Fruit fly (Drosophila melanogaster) whole organism, embryonic: ENCODE measurements around the gene Alh.
A peak's percentile ranks its signal among the peaks of the same experiment; 100 is the strongest.

ENCODE experiments used
- CG10147 ChIP-seq: fragments of 200-800 bp; sonication (Bioruptor generic); optimal IDR thresholded peaks from 2 replicates; lab custom pipeline; 2019; ENCODE audit warnings: missing biosample characterization, mild to moderate bottlenecking, missing genetic modification characterization, moderate library complexity
- CG11093 ChIP-seq: fragments of 200-800 bp; sonication (Bioruptor generic); IDR thresholded peaks from 3 replicates; pipeline ENCODE4 v1.3.6; 2022; ENCODE audit warnings: missing biosample characterization, missing genetic modification characterization
- CG11723 ChIP-seq: fragments of 200-800 bp; sonication (Bioruptor generic); optimal IDR thresholded peaks from 2 replicates; lab custom pipeline; 2017; ENCODE audit warnings: missing biosample characterization, mild to moderate bottlenecking, missing genetic modification characterization
- CG12104 ChIP-seq: fragments of 200-800 bp; sonication (Bioruptor generic); optimal IDR thresholded peaks from 3 replicates; lab custom pipeline; 2016; ENCODE audit warnings: missing biosample characterization, missing genetic modification characterization
- CG12236 ChIP-seq: fragments of 200-800 bp; sonication (Bioruptor generic); optimal IDR thresholded peaks from 2 replicates; lab custom pipeline; 2016; ENCODE audit warnings: missing biosample characterization, missing genetic modification characterization
- CG14667 ChIP-seq: fragments of 200-800 bp; sonication (Bioruptor generic); IDR thresholded peaks from 2 replicates; pipeline ENCODE4 v1.3.6; 2022; ENCODE audit warnings: missing biosample characterization, missing genetic modification characterization
- CG14710 ChIP-seq: fragments of 200-800 bp; sonication (Bioruptor generic); optimal IDR thresholded peaks from 3 replicates; lab custom pipeline; 2019; ENCODE audit warnings: missing biosample characterization, mild to moderate bottlenecking, missing genetic modification characterization, moderate library complexity
- CG14965 ChIP-seq: fragments of 200-800 bp; sonication (Bioruptor generic); optimal IDR thresholded peaks from 2 replicates; lab custom pipeline; 2016; ENCODE audit warnings: missing biosample characterization, missing genetic modification characterization, borderline replicate concordance
- CG17829 ChIP-seq: fragments of 200-800 bp; optimal IDR thresholded peaks from 2 replicates; lab custom pipeline; 2019; ENCODE audit warnings: missing biosample characterization, mild to moderate bottlenecking, missing genetic modification characterization, moderate library complexity
- CG18599 ChIP-seq: fragments of 200-800 bp; sonication (Bioruptor generic); optimal IDR thresholded peaks from 3 replicates; lab custom pipeline; 2017; ENCODE audit warnings: missing biosample characterization, missing genetic modification characterization, mild to moderate bottlenecking, moderate library complexity, missing genetic modification reagents
- CG18764 ChIP-seq: fragments of 200-800 bp; sonication (Bioruptor generic); optimal IDR thresholded peaks from 3 replicates; lab custom pipeline; 2016; ENCODE audit warnings: missing biosample characterization, missing genetic modification characterization
- CG2120 ChIP-seq: fragments of 200-800 bp; sonication (Bioruptor generic); optimal IDR thresholded peaks from 3 replicates; lab custom pipeline; 2016; ENCODE audit warnings: missing biosample characterization, missing genetic modification characterization
- CG31388 ChIP-seq: fragments of 200-800 bp; sonication (Bioruptor generic); optimal IDR thresholded peaks from 2 replicates; lab custom pipeline; 2016; ENCODE audit warnings: missing biosample characterization, missing genetic modification characterization
- CG6654 ChIP-seq: fragments of 200-800 bp; sonication (Bioruptor generic); optimal IDR thresholded peaks from 2 replicates; lab custom pipeline; 2017; ENCODE audit warnings: missing biosample characterization, mild to moderate bottlenecking, missing genetic modification characterization
- CG8478 ChIP-seq: fragments of >200 bp; optimal IDR thresholded peaks from 2 replicates; lab custom pipeline; 2018
- CG9797 ChIP-seq: fragments of 200-800 bp; sonication (Bioruptor generic); optimal IDR thresholded peaks from 3 replicates; lab custom pipeline; 2018; ENCODE audit warnings: missing biosample characterization, mild to moderate bottlenecking, missing genetic modification characterization
- CG9817 ChIP-seq: fragments of 200-800 bp; sonication (Bioruptor generic); optimal IDR thresholded peaks from 2 replicates; lab custom pipeline; 2018; ENCODE audit warnings: missing biosample characterization, mild to moderate bottlenecking, missing genetic modification characterization, moderate library complexity
- Chrac-16 ChIP-seq: fragments of 200-800 bp; sonication (Bioruptor generic); optimal IDR thresholded peaks from 3 replicates; lab custom pipeline; 2016; ENCODE audit warnings: missing biosample characterization, missing genetic modification characterization
- Dfd ChIP-seq, 2 experiments: fragments of >200 bp; optimal IDR thresholded peaks; 2 replicates each; lab custom pipeline; 2017; ENCODE audit warnings: missing biosample characterization in 2 of 2, missing genetic modification characterization in 2 of 2
- Dp ChIP-seq: fragments of 200-800 bp; sonication (Bioruptor generic); optimal IDR thresholded peaks from 2 replicates; lab custom pipeline; 2018; ENCODE audit warnings: missing biosample characterization, mild to moderate bottlenecking, missing genetic modification characterization, moderate library complexity
- Dref ChIP-seq: fragments of 200-800 bp; sonication (Bioruptor generic); IDR thresholded peaks from 2 replicates; pipeline ENCODE4 v1.3.6; 2022; ENCODE audit warnings: missing biosample characterization, missing genetic modification characterization
- E2f2 ChIP-seq: fragments of 200-800 bp; sonication (Bioruptor generic); IDR thresholded peaks from 2 replicates; pipeline ENCODE4 v1.3.6; 2022; ENCODE audit warnings: missing biosample characterization, missing genetic modification characterization
- Ets65A ChIP-seq: fragments of 200-800 bp; sonication (Bioruptor generic); peaks from one replicate; lab custom pipeline; 2016; ENCODE audit warnings: missing biosample characterization, missing genetic modification characterization
- Gug ChIP-seq: fragments of 200-800 bp; sonication (Bioruptor generic); IDR thresholded peaks from 4 replicates; pipeline ENCODE4 v1.3.6; 2022; ENCODE audit warnings: missing biosample characterization, missing genetic modification characterization
- H2.0 ChIP-seq: fragments of 200-800 bp; sonication (Bioruptor generic); IDR thresholded peaks from 2 replicates; pipeline ENCODE4 v1.3.6; 2022; ENCODE audit warnings: missing biosample characterization, missing genetic modification characterization
- Lhr ChIP-seq: fragments of 200-800 bp; sonication (Bioruptor generic); optimal IDR thresholded peaks from 3 replicates; lab custom pipeline; 2017; ENCODE audit warnings: mild to moderate bottlenecking, missing biosample characterization, missing genetic modification reagents, missing genetic modification characterization
- MTF-1 ChIP-seq: fragments of 200-800 bp; sonication (Bioruptor generic); optimal IDR thresholded peaks from 2 replicates; lab custom pipeline; 2018; ENCODE audit warnings: missing biosample characterization, mild to moderate bottlenecking, missing genetic modification characterization, borderline replicate concordance
- Mad ChIP-seq: fragments of 200-800 bp; sonication (Bioruptor generic); optimal IDR thresholded peaks from 2 replicates; lab custom pipeline; 2016; ENCODE audit warnings: missing biosample characterization, missing genetic modification characterization
- Mrtf ChIP-seq: fragments of 200-800 bp; sonication (Bioruptor generic); IDR thresholded peaks from 3 replicates; pipeline ENCODE4 v1.3.6; 2022; ENCODE audit warnings: missing biosample characterization, missing genetic modification characterization
- NC2α ChIP-seq: fragments of 200-800 bp; sonication (Bioruptor generic); optimal IDR thresholded peaks from 2 replicates; lab custom pipeline; 2016; ENCODE audit warnings: missing biosample characterization, missing genetic modification characterization
- Ptx1 ChIP-seq: fragments of 200-800 bp; sonication (Bioruptor generic); IDR thresholded peaks from 2 replicates; pipeline ENCODE4 v1.3.6; 2022; ENCODE audit warnings: missing biosample characterization, missing genetic modification characterization
- Ravus ChIP-seq: fragments of 200-800 bp; sonication (Bioruptor generic); IDR thresholded peaks from 2 replicates; pipeline ENCODE4 v1.3.6; 2022; ENCODE audit warnings: missing biosample characterization, missing genetic modification characterization
- Vsx1 ChIP-seq: fragments of 200-800 bp; sonication (Bioruptor generic); optimal IDR thresholded peaks from 2 replicates; lab custom pipeline; 2017; ENCODE audit warnings: missing biosample characterization, mild to moderate bottlenecking, missing genetic modification characterization, missing genetic modification reagents
- YL-1 ChIP-seq: fragments of 200-800 bp; sonication (Bioruptor generic); optimal IDR thresholded peaks from 3 replicates; lab custom pipeline; 2017; ENCODE audit warnings: missing biosample characterization, mild to moderate bottlenecking, missing genetic modification characterization
- ab ChIP-seq: fragments of 200-800 bp; sonication (Bioruptor generic); optimal IDR thresholded peaks from 2 replicates; lab custom pipeline; 2016; ENCODE audit warnings: missing biosample characterization, missing genetic modification characterization
- aop ChIP-seq: fragments of 200-800 bp; sonication (Bioruptor generic); IDR thresholded peaks from 2 replicates; pipeline ENCODE4 v1.3.6; 2022; ENCODE audit warnings: missing biosample characterization, missing genetic modification characterization
- bab2 ChIP-seq: fragments of 200-800 bp; sonication (Bioruptor generic); optimal IDR thresholded peaks from 2 replicates; lab custom pipeline; 2016; ENCODE audit warnings: missing biosample characterization, missing genetic modification characterization
- chinmo ChIP-seq: fragments of 200-800 bp; sonication (Bioruptor generic); IDR thresholded peaks from 4 replicates; pipeline ENCODE4 v1.3.6; 2022; ENCODE audit warnings: missing biosample characterization, missing genetic modification characterization; ENCODE audit not compliant: partially characterized antibody
- dati ChIP-seq: fragments of 200-800 bp; sonication (Bioruptor generic); IDR thresholded peaks from 2 replicates; pipeline ENCODE4 v1.3.6; 2022; ENCODE audit warnings: missing biosample characterization, missing genetic modification characterization
- dmrt99B ChIP-seq: fragments of 200-800 bp; sonication (Bioruptor generic); optimal IDR thresholded peaks from 2 replicates; lab custom pipeline; 2018; ENCODE audit warnings: missing biosample characterization, mild to moderate bottlenecking, missing genetic modification characterization, moderate library complexity
- dpn ChIP-seq, 2 experiments: fragments of 200-800 bp; sonication (Bioruptor generic); optimal IDR thresholded peaks; 3 replicates each; lab custom pipeline; 2016; ENCODE audit warnings: missing biosample characterization in 2 of 2, missing genetic modification characterization in 2 of 2
- klu ChIP-seq: fragments of 200-800 bp; sonication (Bioruptor generic); IDR thresholded peaks from 2 replicates; pipeline ENCODE4 v1.3.6; 2022; ENCODE audit warnings: missing biosample characterization, missing genetic modification characterization
- lab ChIP-seq: fragments of 200-800 bp; sonication (Bioruptor generic); optimal IDR thresholded peaks from 3 replicates; lab custom pipeline; 2017; ENCODE audit warnings: missing biosample characterization, missing genetic modification characterization, mild to moderate bottlenecking, moderate library complexity, missing genetic modification reagents
- mirr ChIP-seq: fragments of 200-800 bp; sonication (Bioruptor generic); optimal IDR thresholded peaks from 3 replicates; lab custom pipeline; 2018; ENCODE audit warnings: missing biosample characterization, mild to moderate bottlenecking, missing genetic modification characterization
- nerfin-1 ChIP-seq: fragments of 200-800 bp; sonication (Bioruptor generic); optimal IDR thresholded peaks from 3 replicates; lab custom pipeline; 2019; ENCODE audit warnings: missing biosample characterization, mild to moderate bottlenecking, missing genetic modification characterization, moderate library complexity
- oc ChIP-seq: fragments of 200-800 bp; sonication (Bioruptor generic); optimal IDR thresholded peaks from 2 replicates; lab custom pipeline; 2018; ENCODE audit warnings: missing biosample characterization, mild to moderate bottlenecking, missing genetic modification characterization, moderate library complexity
- peb ChIP-seq: fragments of 200-800 bp; sonication (Bioruptor generic); IDR thresholded peaks from 2 replicates; pipeline ENCODE4 v1.3.6; 2022; ENCODE audit warnings: missing biosample characterization, missing genetic modification characterization
- sens-2 ChIP-seq: fragments of 200-800 bp; sonication (Bioruptor generic); IDR thresholded peaks from 2 replicates; pipeline ENCODE4 v1.3.6; 2022; ENCODE audit warnings: missing biosample characterization, missing genetic modification characterization
- tll ChIP-seq, 2 experiments: fragments of 200-800 bp in 1 of 2; fragments of >200 bp in 1 of 2; sonication (Bioruptor generic) in 1 of 2; optimal IDR thresholded peaks; 2 replicates each; lab custom pipeline; 2017 to 2019; ENCODE audit warnings: missing biosample characterization in 2 of 2, missing genetic modification characterization in 2 of 2, mild to moderate bottlenecking in 1 of 2, moderate library complexity in 1 of 2
- trem ChIP-seq: fragments of 200-800 bp; optimal IDR thresholded peaks from 3 replicates; lab custom pipeline; 2019; ENCODE audit warnings: missing biosample characterization, mild to moderate bottlenecking, missing genetic modification characterization, moderate library complexity
- unc-4 ChIP-seq: fragments of 200-800 bp; sonication (Bioruptor generic); IDR thresholded peaks from 2 replicates; pipeline ENCODE4 v1.3.6; 2022; ENCODE audit warnings: missing biosample characterization, missing genetic modification characterization; ENCODE audit not compliant: partially characterized antibody
- zf30C ChIP-seq: fragments of 200-800 bp; sonication (Bioruptor generic); optimal IDR thresholded peaks from 3 replicates; lab custom pipeline; 2018; ENCODE audit warnings: missing biosample characterization, mild to moderate bottlenecking, missing genetic modification characterization

Gene Alh

dm6 chr3R:7091904-7092303 is 32.1 kb downstream of the Alh start (continued):
- TF ChIP-seq CG11093 (no peak), Ptx1 (GFP tag; lab: Robert Waterston, UW) (no peak), Ets65A (GFP tag; lab: Kevin White, UChicago) (no peak), CG14710 (tag; lab: Kevin White, UChicago) (peak; percentile 71), Dref (GFP tag; lab: Robert Waterston, UW) (peak; percentile 61), dmrt99B (no peak), ab (GFP tag; lab: Kevin White, UChicago) (no peak), nerfin-1 (no peak), CG14965 (GFP tag; lab: Kevin White, UChicago) (no peak), oc (tag; lab: Kevin White, UChicago) (no peak), Chrac-16 (GFP tag; lab: Kevin White, UChicago) (peak; percentile 18), bab2 (GFP tag; lab: Kevin White, UChicago) (peak; percentile 12), chinmo (GFP tag; lab: Robert Waterston, UW) (no peak), trem (peak; percentile 97), zf30C (peak; percentile 44), CG18599 (no peak), dpn (GFP tag; optimal IDR thresholded peaks at IDR 0.05; lab: Kevin White, UChicago) (peak; percentile 3 to 36), Vsx1 (GFP tag; lab: Kevin White, UChicago) (no peak), H2.0 (GFP tag; lab: Robert Waterston, UW) (no peak), Dp (GFP tag; lab: Kevin White, UChicago) (peak; percentile 37), CG11723 (GFP tag; lab: Kevin White, UChicago) (no peak), CG9817 (tag; lab: Kevin White, UChicago) (peak; percentile 22), CG6654 (GFP tag; lab: Kevin White, UChicago) (no peak), CG12104 (GFP tag; lab: Kevin White, UChicago) (no peak), Mad (no peak), MTF-1 (GFP tag; lab: Kevin White, UChicago) (no peak), Ravus (GFP tag; lab: Robert Waterston, UW) (no peak), CG2120 (GFP tag; lab: Kevin White, UChicago) (peak; percentile 58), tll (GFP tag; optimal IDR thresholded peaks at IDR 0.05; lab: Kevin White, UChicago) (no peak), CG9797 (GFP tag; lab: Kevin White, UChicago) (peak; percentile 13), CG17829 (tag; lab: Kevin White, UChicago) (peak; percentile 42), CG8478 (lab: Kevin White, UChicago) (no peak), CG10147 (GFP tag; lab: Kevin White, UChicago) (no peak), aop (GFP tag; lab: Robert Waterston, UW) (no peak), Lhr (GFP tag; lab: Kevin White, UChicago) (peak; percentile 81), peb (GFP tag; lab: Robert Waterston, UW) (no peak), unc-4 (GFP tag; lab: Robert Waterston, UW) (peak; percentile 69), klu (GFP tag; lab: Robert Waterston, UW) (no peak), Dfd (GFP tag; optimal IDR thresholded peaks at IDR 0.05; lab: Kevin White, UChicago) (no peak), Mrtf (GFP tag; lab: Robert Waterston, UW) (no peak), CG18764 (GFP tag; lab: Kevin White, UChicago) (no peak), dati (GFP tag; lab: Robert Waterston, UW) (no peak), CG14667 (GFP tag; lab: Robert Waterston, UW) (no peak), sens-2 (GFP tag; lab: Robert Waterston, UW) (no peak), E2f2 (peak; percentile 53), NC2α (GFP tag; lab: Kevin White, UChicago) (no peak), CG12236 (GFP tag; lab: Kevin White, UChicago) (no peak), Gug (GFP tag; lab: Robert Waterston, UW) (no peak), CG31388 (GFP tag; lab: Kevin White, UChicago) (no peak), mirr (GFP tag; lab: Kevin White, UChicago) (no peak), lab (GFP tag; lab: Kevin White, UChicago) (no peak), YL-1 (GFP tag; lab: Kevin White, UChicago) (peak; percentile 56)
